Fruit fly (Drosophila melanogaster) whole organism, pupa: ENCODE measurements at regions not wholly inside any gene's neighbourhood (a gene's known extent, or its start where the extent isn't known, plus 50 kb on each side); places are given as distances from the start of the nearest gene placed in this dataset.
A peak's percentile ranks its signal among the peaks of the same experiment; 100 is the strongest.

Experiments used
- CG10348 ChIP-seq: fragments of 200-800 bp; sonication (Bioruptor generic); IDR thresholded peaks from 2 replicates; pipeline ENCODE4 v1.3.6; 2022; ENCODE audit warnings: missing biosample characterization, missing genetic modification characterization
- CG12605 ChIP-seq: fragments of 200-800 bp; sonication (Bioruptor generic); IDR thresholded peaks from 2 replicates; pipeline ENCODE4 v1.3.6; 2022; ENCODE audit warnings: missing biosample characterization, missing genetic modification characterization
- CG13204 ChIP-seq: fragments of 200-800 bp; sonication (Bioruptor generic); optimal IDR thresholded peaks from 2 replicates; lab custom pipeline; 2018; ENCODE audit warnings: missing biosample characterization, mild to moderate bottlenecking, missing genetic modification characterization, moderate library complexity
- CG14655 ChIP-seq: fragments of 200-800 bp; sonication (Bioruptor generic); optimal IDR thresholded peaks from 3 replicates; lab custom pipeline; 2017; ENCODE audit warnings: mild to moderate bottlenecking, missing biosample characterization, missing genetic modification reagents, missing genetic modification characterization
- CG15710 ChIP-seq: fragments of 200-800 bp; sonication (Bioruptor generic); optimal IDR thresholded peaks from 2 replicates; lab custom pipeline; 2018; ENCODE audit warnings: missing biosample characterization, mild to moderate bottlenecking, missing genetic modification characterization, moderate library complexity
- CG17806 ChIP-seq: fragments of 200-800 bp; sonication (Bioruptor generic); optimal IDR thresholded peaks from 2 replicates; lab custom pipeline; 2018; ENCODE audit warnings: missing biosample characterization, mild to moderate bottlenecking, missing genetic modification characterization, moderate library complexity
- CG32121 ChIP-seq: fragments of 200-800 bp; sonication (Bioruptor generic); IDR thresholded peaks from 2 replicates; pipeline ENCODE4 v1.3.6; 2022; ENCODE audit warnings: missing biosample characterization, missing genetic modification characterization
- CG4496 ChIP-seq: fragments of 200-800 bp; sonication (Bioruptor generic); IDR thresholded peaks from 3 replicates; pipeline ENCODE4 v1.3.6; 2022; ENCODE audit warnings: missing biosample characterization, missing genetic modification characterization
- CG8159 ChIP-seq: fragments of 200-800 bp; sonication (Bioruptor generic); optimal IDR thresholded peaks from 3 replicates; lab custom pipeline; 2018; ENCODE audit warnings: missing biosample characterization, mild to moderate bottlenecking, missing genetic modification characterization, moderate library complexity
- CG8301 ChIP-seq: fragments of 200-800 bp; sonication (Bioruptor generic); optimal IDR thresholded peaks from 2 replicates; lab custom pipeline; 2018; ENCODE audit warnings: missing biosample characterization, mild to moderate bottlenecking, missing genetic modification characterization
- CG9948 ChIP-seq: fragments of 200-800 bp; sonication (Bioruptor generic); optimal IDR thresholded peaks from 2 replicates; lab custom pipeline; 2018; ENCODE audit warnings: missing biosample characterization, mild to moderate bottlenecking, missing genetic modification characterization, moderate library complexity
- Ets98B ChIP-seq: fragments of 200-800 bp; sonication (Bioruptor generic); IDR thresholded peaks from 2 replicates; pipeline ENCODE4 v1.3.6; 2022; ENCODE audit warnings: missing biosample characterization, missing genetic modification characterization
- Pif1B ChIP-seq: fragments of 200-800 bp; sonication (Bioruptor generic); optimal IDR thresholded peaks from 3 replicates; lab custom pipeline; 2016; ENCODE audit warnings: missing biosample characterization, missing genetic modification characterization
- Snoo ChIP-seq: fragments of 200-800 bp; sonication (Bioruptor generic); optimal IDR thresholded peaks from 3 replicates; lab custom pipeline; 2017; ENCODE audit warnings: missing biosample characterization, mild to moderate bottlenecking, missing genetic modification characterization, inconsistent platforms
- fd96Ca ChIP-seq: fragments of 200-800 bp; sonication (Bioruptor generic); IDR thresholded peaks from 3 replicates; pipeline ENCODE4 v1.3.6; 2022; ENCODE audit warnings: missing biosample characterization, missing genetic modification characterization
- gl ChIP-seq: fragments of 200-800 bp; sonication (Bioruptor generic); optimal IDR thresholded peaks from 2 replicates; lab custom pipeline; 2018; ENCODE audit warnings: missing biosample characterization, mild to moderate bottlenecking, missing genetic modification characterization
- rn ChIP-seq: fragments of 200-800 bp; sonication (Bioruptor generic); IDR thresholded peaks from 2 replicates; pipeline ENCODE4 v1.3.6; 2022; ENCODE audit warnings: missing biosample characterization, missing genetic modification characterization

- TF ChIP-seq Ets98B (GFP tag; lab: Robert Waterston, UW) (no peak), CG13204 (GFP tag; lab: Kevin White, UChicago) (no peak), CG4496 (GFP tag; lab: Robert Waterston, UW) (no peak), CG15710 (tag; lab: Kevin White, UChicago) (no peak), Snoo (no peak), CG17806 (tag; lab: Kevin White, UChicago) (no peak), rn (GFP tag; lab: Robert Waterston, UW) (no peak), CG32121 (GFP tag; lab: Robert Waterston, UW) (no peak), CG12605 (no peak), CG14655 (no peak), CG8159 (tag; lab: Kevin White, UChicago) (no peak)
Observed at dm6 chr3R:87448-87847, 479.4 kb upstream of the Myo81F start.

- no peak for TF ChIP-seq CG12605
- TF ChIP-seq Ets98B (GFP tag; lab: Robert Waterston, UW) = no peak
- TF ChIP-seq CG8301 (tag; lab: Kevin White, UChicago) = no peak
- no peak for TF ChIP-seq gl (tag; lab: Kevin White, UChicago)
- no peak for TF ChIP-seq CG15710 (tag; lab: Kevin White, UChicago)
- no peak for TF ChIP-seq CG14655
- TF ChIP-seq CG4496 (GFP tag; lab: Robert Waterston, UW) = no peak
- no peak for TF ChIP-seq CG9948 (tag; lab: Kevin White, UChicago)
- TF ChIP-seq CG32121 (GFP tag; lab: Robert Waterston, UW) = no peak
- no peak for TF ChIP-seq CG13204 (GFP tag; lab: Kevin White, UChicago)
- TF ChIP-seq Pif1B (GFP tag; lab: Kevin White, UChicago) = no peak
- no peak for TF ChIP-seq fd96Ca (GFP tag; lab: Robert Waterston, UW)
Observed at dm6 chr3R:88452-88851, 478.4 kb upstream of the Myo81F start.

dm6 chr3R:140207-140606 is 426.7 kb upstream of the Myo81F start:
- TF ChIP-seq CG10348 (GFP tag; lab: Robert Waterston, UW) = peak; percentile 10; the same call in 1 of the 2 replicates
